Fruit fly (Drosophila melanogaster): ENCODE results near the gene Tif-IA.

Gene Tif-IA

dm6 chr2L:22261047-22261446, 11.4 kb downstream of the Tif-IA start:
- TF ChIP-seq svp (GFP tag) (peak; percentile 45), pdm3 (GFP tag; optimal IDR thresholded peaks at IDR 0.05) (no peak)

- TF ChIP-seq achi (GFP tag; optimal IDR thresholded peaks at IDR 0.05) (no peak), CG4318 (GFP tag; optimal IDR thresholded peaks at IDR 0.05) (no peak), dac (GFP tag; optimal IDR thresholded peaks at IDR 0.05) (no peak)
Observed at dm6 chr2L:22281900-22282299, 32.2 kb downstream of the Tif-IA start.

dm6 chr2L:22292777-22293176, 43.1 kb downstream of the Tif-IA start:
- TF ChIP-seq Eip93F (GFP tag; optimal IDR thresholded peaks at IDR 0.05) (no peak), Eip78C (GFP tag) (no peak), CG6792 (GFP tag; optimal IDR thresholded peaks at IDR 0.05) (no peak), fd59A (GFP tag; optimal IDR thresholded peaks at IDR 0.05) (no peak), CG11294 (GFP tag; IDR thresholded peaks at IDR 0.05) (no peak), Smox (GFP tag; optimal IDR thresholded peaks at IDR 0.05) (no peak), acj6 (GFP tag; optimal IDR thresholded peaks at IDR 0.05) (no peak)

All from whole organism, prepupa.